Worm (Caenorhabditis elegans): ENCODE data around the gene srb-5.
"Not testable (repeated sequence)": the region's sequence is repeated elsewhere in the genome, so short reads cannot be mapped to it uniquely, and the experiment has no call there.

srb-5 gene

ce11 chrII:5130081-5130480, 33.1 kb downstream of the srb-5 start, which contains the start of gene lgc-56:
Gene lgc-56 (plus strand): TSS chrII:5130381.
- TF ChIP-seq madf-2 (tag; optimal IDR thresholded peaks at IDR 0.05) (no peak), odd-2 (tag; optimal IDR thresholded peaks at IDR 0.05) (no peak), Y22D7AL.16 (tag; optimal IDR thresholded peaks at IDR 0.05) (no peak), ahr-1 (tag; optimal IDR thresholded peaks at IDR 0.05) (no peak), hlh-13 (GFP tag; optimal IDR thresholded peaks at IDR 0.05) (no peak), ceh-9 (tag; optimal IDR thresholded peaks at IDR 0.05) (no peak), ceh-48 (tag; optimal IDR thresholded peaks at IDR 0.05) (no peak), sdc-2 (tag; optimal IDR thresholded peaks at IDR 0.05) (no peak), npax-4 (tag; optimal IDR thresholded peaks at IDR 0.05) (no peak), dve-1 (tag; optimal IDR thresholded peaks at IDR 0.05) (no peak), dmd-4 (tag; optimal IDR thresholded peaks at IDR 0.05; ENCODE audit: borderline replicate concordance) (no peak), ztf-16 (tag; optimal IDR thresholded peaks at IDR 0.05) (no peak), ceh-19 (GFP tag; optimal IDR thresholded peaks at IDR 0.05) (no peak)

- TF ChIP-seq K09A11.1 (tag; optimal IDR thresholded peaks at IDR 0.05; ENCODE audit: insufficient read depth) (no peak), unc-55 (GFP tag; optimal IDR thresholded peaks at IDR 0.05) (peak; percentile 81)
Observed at ce11 chrII:5120612-5121011, 42.6 kb downstream of the srb-5 start.

ce11 chrII:5115733-5116132, 47.5 kb downstream of the srb-5 start, which contains the start of gene srsy-1:
Gene srsy-1 (plus strand): TSS chrII:5116033.
- TF ChIP-seq ceh-6 (GFP tag; optimal IDR thresholded peaks at IDR 0.05) = no peak
- no peak for TF ChIP-seq hlh-30 (tag; optimal IDR thresholded peaks at IDR 0.05; ENCODE audit: insufficient read depth)
- no peak for TF ChIP-seq sdc-2 (tag; optimal IDR thresholded peaks at IDR 0.05)
- TF ChIP-seq fkh-10 (GFP tag; optimal IDR thresholded peaks at IDR 0.05) = no peak
- TF ChIP-seq eyg-1 (tag; optimal IDR thresholded peaks at IDR 0.05) = no peak
- TF ChIP-seq syd-9 (tag; optimal IDR thresholded peaks at IDR 0.05) = no peak
- TF ChIP-seq C38D4.7 (GFP tag; optimal IDR thresholded peaks at IDR 0.05) = no peak
- no peak for TF ChIP-seq hlh-13 (GFP tag; optimal IDR thresholded peaks at IDR 0.05)
- no peak for TF ChIP-seq ceh-45 (GFP tag; IDR thresholded peaks at IDR 0.05)
- no peak for TF ChIP-seq pax-1 (tag; optimal IDR thresholded peaks at IDR 0.05)
- TF ChIP-seq hlh-8 (tag; optimal IDR thresholded peaks at IDR 0.05) = no peak
- TF ChIP-seq npax-4 (tag; optimal IDR thresholded peaks at IDR 0.05) = no peak

ce11 chrII:5115235-5115634, 47.9 kb downstream of the srb-5 start, which contains the start of gene msp-74:
Gene msp-74 (minus strand): TSS chrII:5115335.
- not testable (repeated sequence) for TF ChIP-seq npax-4 (tag; optimal IDR thresholded peaks at IDR 0.05); F13H6.1 (tag; optimal IDR thresholded peaks at IDR 0.05); unc-3 (GFP tag; conservative IDR thresholded peaks at IDR 0.05); unc-3 (tag; optimal IDR thresholded peaks at IDR 0.05)

- TF ChIP-seq ceh-31 (tag; optimal IDR thresholded peaks at IDR 0.05) (no peak), madf-2 (tag; optimal IDR thresholded peaks at IDR 0.05) (no peak), syd-9 (tag; optimal IDR thresholded peaks at IDR 0.05) (no peak), ceh-19 (GFP tag; optimal IDR thresholded peaks at IDR 0.05) (no peak), nhr-11 (tag; optimal IDR thresholded peaks at IDR 0.05) (no peak), ref-2 (tag; optimal IDR thresholded peaks at IDR 0.05) (no peak), lim-6 (tag; optimal IDR thresholded peaks at IDR 0.05) (no peak), pax-1 (tag; optimal IDR thresholded peaks at IDR 0.05) (no peak)
Observed at ce11 chrII:5112082-5112481, 51.1 kb downstream of the srb-5 start, which contains the start of gene F09C12.8. Gene F09C12.8 (plus strand): TSS chrII:5112382.

Data from whole organism, late embryonic.